Worm (Caenorhabditis elegans): ENCODE measurements around the gene unc-53.

- no peak for TF ChIP-seq ama-1 (optimal IDR thresholded peaks at IDR 0.05)
- TF ChIP-seq aly-1 (tag; optimal IDR thresholded peaks at IDR 0.05) = no peak
- no peak for TF ChIP-seq B0310.2 (tag; optimal IDR thresholded peaks at IDR 0.05)
- TF ChIP-seq F13C5.2 (tag; optimal IDR thresholded peaks at IDR 0.05) = no peak
- TF ChIP-seq sea-1 (GFP tag; conservative IDR thresholded peaks at IDR 0.05) = no peak
- no peak for TF ChIP-seq flt-1 (GFP tag; IDR thresholded peaks at IDR 0.05)
These were observed 45.6 kb upstream of the unc-53 start, which contains the start of gene F40F8.5 for ce11 chrII:11134828-11135227.
